Fruit fly (Drosophila melanogaster): ENCODE results near the gene CG34280.

Gene CG34280

dm6 chr3R:17386168-17386819 lies 17.2 kb downstream of the CG34280 start (continued):
- TF ChIP-seq Eip75B (GFP tag; optimal IDR thresholded peaks at IDR 0.05) (peak; percentile 81), CG15336 (GFP tag; IDR thresholded peaks at IDR 0.05) (peak; percentile 87), topi (GFP tag; optimal IDR thresholded peaks at IDR 0.05) (peak; percentile 77), Hr38 (GFP tag; optimal IDR thresholded peaks at IDR 0.05) (no peak), fd85E (GFP tag; optimal IDR thresholded peaks at IDR 0.05) (peak; percentile 52), acj6 (GFP tag; optimal IDR thresholded peaks at IDR 0.05) (peak; percentile 83), CG9139 (GFP tag; optimal IDR thresholded peaks at IDR 0.05) (peak; percentile 34), Ets21C (GFP tag; optimal IDR thresholded peaks at IDR 0.05) (peak; percentile 77), CG31627 (GFP tag; optimal IDR thresholded peaks at IDR 0.05) (peak; percentile 74), CG34406 (GFP tag; optimal IDR thresholded peaks at IDR 0.05) (peak; percentile 61), Eip78C (GFP tag) (peak; percentile 91), Met (GFP tag; optimal IDR thresholded peaks at IDR 0.05) (peak; percentile 71), CG8119 (GFP tag; IDR thresholded peaks at IDR 0.05) (peak; percentile 90), CG8632 (GFP tag; optimal IDR thresholded peaks at IDR 0.05) (peak; percentile 72), CG8319 (GFP tag; optimal IDR thresholded peaks at IDR 0.05) (peak; percentile 51), cyc (GFP tag; optimal IDR thresholded peaks at IDR 0.05) (peak; percentile 83), spab (GFP tag; optimal IDR thresholded peaks at IDR 0.05) (peak; percentile 52), OdsH (GFP tag; optimal IDR thresholded peaks at IDR 0.05) (peak; percentile 79), Hr4 (GFP tag; optimal IDR thresholded peaks at IDR 0.05) (peak; percentile 84)

dm6 chr3R:17385329-17386019 lies 18.0 kb downstream of the CG34280 start:
- TF ChIP-seq OdsH (GFP tag; optimal IDR thresholded peaks at IDR 0.05), result peak; percentile 2
- peak; percentile 52 for TF ChIP-seq eg (GFP tag; IDR thresholded peaks at IDR 0.05)
- peak; percentile 43 for TF ChIP-seq Hr39 (GFP tag; optimal IDR thresholded peaks at IDR 0.05)
- peak; percentile 47 for TF ChIP-seq CG6792 (GFP tag; optimal IDR thresholded peaks at IDR 0.05)
- no peak for TF ChIP-seq Eip93F (GFP tag; optimal IDR thresholded peaks at IDR 0.05)
- peak; percentile 68 for TF ChIP-seq CG10631 (GFP tag; optimal IDR thresholded peaks at IDR 0.05)
- TF ChIP-seq vri (GFP tag; optimal IDR thresholded peaks at IDR 0.05), result peak; percentile 59
- TF ChIP-seq CG11762 (GFP tag; optimal IDR thresholded peaks at IDR 0.05; ENCODE audit: insufficient read depth), result no peak
- TF ChIP-seq ss (GFP tag; optimal IDR thresholded peaks at IDR 0.05), result peak in 1 of 2 experiments; percentile 44
- TF ChIP-seq CG8119 (GFP tag; IDR thresholded peaks at IDR 0.05), result no peak
- peak in 1 of 2 experiments; percentile 24 for TF ChIP-seq salr (GFP tag; optimal IDR thresholded peaks at IDR 0.05)
- peak; percentile 35 for TF ChIP-seq achi (GFP tag; optimal IDR thresholded peaks at IDR 0.05)
- TF ChIP-seq Eip75B (GFP tag; optimal IDR thresholded peaks at IDR 0.05), result peak; percentile 33
- no peak for TF ChIP-seq CG6276 (GFP tag; optimal IDR thresholded peaks at IDR 0.05)
- peak; percentile 37 for TF ChIP-seq Met (GFP tag; optimal IDR thresholded peaks at IDR 0.05)
- TF ChIP-seq CG32006 (GFP tag; optimal IDR thresholded peaks at IDR 0.05), result no peak
- peak; percentile 11; the same call in 1 of the 2 replicates for TF ChIP-seq CG11294 (GFP tag; IDR thresholded peaks at IDR 0.05)
- peak; percentile 36 for TF ChIP-seq Blimp-1 (GFP tag; optimal IDR thresholded peaks at IDR 0.05)
- peak; percentile 79 for TF ChIP-seq svp (GFP tag)
- no peak for TF ChIP-seq CG6854 (GFP tag; optimal IDR thresholded peaks at IDR 0.05)
- 0 out of 2 replicates have a peak, but pooled peaks have one; percentile 18 for TF ChIP-seq Gug (GFP tag; IDR thresholded peaks at IDR 0.05)
- TF ChIP-seq CG6163 (GFP tag; IDR thresholded peaks at IDR 0.05), result peak; percentile 58
- TF ChIP-seq net (GFP tag; optimal IDR thresholded peaks at IDR 0.05), result peak; percentile 62
- peak; percentile 65 for TF ChIP-seq Sox102F (GFP tag; optimal IDR thresholded peaks at IDR 0.05)
- no peak for TF ChIP-seq spab (GFP tag; optimal IDR thresholded peaks at IDR 0.05)
- no peak for TF ChIP-seq dac (GFP tag; optimal IDR thresholded peaks at IDR 0.05)
- peak; percentile 42 for TF ChIP-seq Ets96B (tag; optimal IDR thresholded peaks at IDR 0.05)
- TF ChIP-seq CG8319 (GFP tag; optimal IDR thresholded peaks at IDR 0.05), result no peak
- peak; percentile 42 for TF ChIP-seq fkh (GFP tag; optimal IDR thresholded peaks at IDR 0.05)
- no peak for TF ChIP-seq Lpt (GFP tag; optimal IDR thresholded peaks at IDR 0.05)
- TF ChIP-seq Ets21C (GFP tag; optimal IDR thresholded peaks at IDR 0.05), result no peak
- peak; percentile 38 for TF ChIP-seq Sox14 (GFP tag; optimal IDR thresholded peaks at IDR 0.05)
- TF ChIP-seq CG9139 (GFP tag; optimal IDR thresholded peaks at IDR 0.05), result no peak
- no peak for TF ChIP-seq fd59A (GFP tag; optimal IDR thresholded peaks at IDR 0.05)
- peak; percentile 8; the same call in 1 of the 2 replicates for TF ChIP-seq CG15336 (GFP tag; IDR thresholded peaks at IDR 0.05)
- no peak for TF ChIP-seq CG16779 (tag; optimal IDR thresholded peaks at IDR 0.05)
- peak; percentile 13 for TF ChIP-seq acj6 (GFP tag; optimal IDR thresholded peaks at IDR 0.05)
- TF ChIP-seq dsx (GFP tag; optimal IDR thresholded peaks at IDR 0.05; ENCODE audit: poor library complexity, severe bottlenecking), result peak; percentile 30

Measured in whole organism, prepupa.